Worm (Caenorhabditis elegans) whole organism, L1 larva: ENCODE data around the gene F42G4.6.
"Not testable (repeated sequence)": the region's sequence is repeated elsewhere in the genome, so short reads cannot be mapped to it uniquely, and the experiment has no call there.

Experiments used
- C16A3.4 ChIP-seq: fragments of 150-350 bp; optimal IDR thresholded peaks from 2 replicates; lab custom pipeline; 2014; ENCODE audit warnings: missing biosample characterization, missing genetic modification characterization
- C34B4.2 ChIP-seq: sonication (generic microtip); optimal IDR thresholded peaks from 2 replicates; lab custom pipeline; 2017; ENCODE audit warnings: mild to moderate bottlenecking, missing genetic modification characterization, missing compliant biosample characterization
- Y116A8C.19 ChIP-seq: sonication (generic microtip); optimal IDR thresholded peaks from 2 replicates; lab custom pipeline; 2016; ENCODE audit warnings: missing compliant biosample characterization, missing genetic modification characterization, borderline replicate concordance
- aly-2 ChIP-seq: fragments of 150-350 bp; optimal IDR thresholded peaks from 2 replicates; lab custom pipeline; 2014; ENCODE audit warnings: missing biosample characterization, missing genetic modification characterization
- blmp-1 ChIP-seq: fragments of 150-350 bp; optimal IDR thresholded peaks from 2 replicates; lab custom pipeline; 2014; ENCODE audit warnings: missing biosample characterization, missing genetic modification characterization
- ceh-8 ChIP-seq: fragments of 200-800 bp; sonication (Bioruptor generic); optimal IDR thresholded peaks from 2 replicates; lab custom pipeline; 2018; ENCODE audit warnings: mild to moderate bottlenecking, missing genetic modification characterization, moderate library complexity, missing compliant biosample characterization
- ceh-90 ChIP-seq: sonication (generic microtip); optimal IDR thresholded peaks from 2 replicates; lab custom pipeline; 2016; ENCODE audit warnings: missing genetic modification characterization, missing compliant biosample characterization
- ces-1 ChIP-seq: fragments of 150-350 bp; optimal IDR thresholded peaks from 2 replicates; lab custom pipeline; 2014; ENCODE audit warnings: missing biosample characterization, missing genetic modification reagents, missing genetic modification characterization
- dsc-1 ChIP-seq: sonication (generic microtip); optimal IDR thresholded peaks from 2 replicates; lab custom pipeline; 2016; ENCODE audit warnings: mild to moderate bottlenecking, missing genetic modification characterization, missing compliant biosample characterization
- efl-3 ChIP-seq: fragments of 200-800 bp; sonication (Bioruptor generic); optimal IDR thresholded peaks from 2 replicates; lab custom pipeline; 2018; ENCODE audit warnings: mild to moderate bottlenecking, missing genetic modification characterization, missing compliant biosample characterization
- egl-13 ChIP-seq: sonication (generic microtip); optimal IDR thresholded peaks from 2 replicates; lab custom pipeline; 2016; ENCODE audit warnings: missing genotype, missing genetic modification reagents, missing genetic modification characterization, missing compliant biosample characterization
- egl-27 ChIP-seq, 2 experiments: fragments of 150-350 bp in 1 of 2; sonication (generic microtip); optimal IDR thresholded peaks; 3 replicates each; lab custom pipeline; 2017 to 2018; ENCODE audit warnings: missing biosample characterization in 2 of 2, missing genetic modification characterization in 2 of 2, missing genetic modification reagents in 2 of 2
- elt-3 ChIP-seq, 6 experiments: fragments of 150-350 bp in 1 of 6; sonication (generic microtip); optimal IDR thresholded peaks; 2 replicates each; lab custom pipeline; 2017 to 2018; ENCODE audit warnings: missing biosample characterization in 6 of 6, missing genetic modification characterization in 6 of 6, inconsistent platforms in 1 of 6
- fos-1 ChIP-seq: fragments of 150-350 bp; optimal IDR thresholded peaks from 2 replicates; lab custom pipeline; 2014; ENCODE audit warnings: missing biosample characterization, missing genetic modification characterization
- hlh-17 ChIP-seq: fragments of 200-800 bp; sonication (Bioruptor generic); optimal IDR thresholded peaks from 2 replicates; lab custom pipeline; 2018; ENCODE audit warnings: missing genetic modification characterization, mild to moderate bottlenecking, missing compliant biosample characterization, moderate library complexity, borderline replicate concordance
- hpl-2 ChIP-seq: fragments of 150-350 bp; optimal IDR thresholded peaks from 2 replicates; lab custom pipeline; 2014; ENCODE audit warnings: missing biosample characterization, missing genetic modification reagents, missing genetic modification characterization
- isw-1 ChIP-seq: fragments of 200-800 bp; sonication (Bioruptor generic); IDR thresholded peaks from 2 replicates; pipeline ENCODE4 v1.3.6; 2022; ENCODE audit warnings: missing genetic modification characterization, missing compliant biosample characterization
- lin-15B ChIP-seq: fragments of 150-350 bp; sonication (generic microtip); optimal IDR thresholded peaks from 3 replicates; lab custom pipeline; 2014; ENCODE audit warnings: missing biosample characterization, missing genetic modification characterization
- lin-35 ChIP-seq, 2 experiments: fragments of 150-350 bp; optimal IDR thresholded peaks; 2 replicates each; lab custom pipeline; 2014; ENCODE audit warnings: missing biosample characterization in 2 of 2, missing genetic modification characterization in 2 of 2, missing genetic modification reagents in 2 of 2
- lir-3 ChIP-seq: sonication (generic microtip); optimal IDR thresholded peaks from 2 replicates; lab custom pipeline; 2016; ENCODE audit warnings: mild to moderate bottlenecking, missing genetic modification characterization, moderate library complexity, missing compliant biosample characterization; ENCODE audit not compliant: poor library complexity
- mab-9 ChIP-seq: fragments of 200-800 bp; sonication (Bioruptor generic); IDR thresholded peaks from 2 replicates; pipeline ENCODE4 v1.3.6; 2022; ENCODE audit warnings: missing genetic modification reagents, missing genetic modification characterization, missing compliant biosample characterization
- nhr-11 ChIP-seq: fragments of 150-350 bp; optimal IDR thresholded peaks from 2 replicates; lab custom pipeline; 2014; ENCODE audit warnings: missing biosample characterization, missing genetic modification characterization
- nhr-19 ChIP-seq: fragments of 200-800 bp; sonication (Bioruptor generic); conservative IDR thresholded peaks from 2 replicates; pipeline ENCODE4 v1.3.6; 2022; ENCODE audit warnings: missing genetic modification characterization, missing compliant biosample characterization
- nhr-237 ChIP-seq: fragments of 150-350 bp; optimal IDR thresholded peaks from 2 replicates; lab custom pipeline; 2014; ENCODE audit warnings: missing biosample characterization, missing genetic modification characterization
- nhr-84 ChIP-seq: sonication (generic microtip); optimal IDR thresholded peaks from 2 replicates; lab custom pipeline; 2017; ENCODE audit warnings: missing biosample characterization, missing genetic modification characterization
- nhr-85 ChIP-seq: sonication (generic microtip); peaks from one replicate; lab custom pipeline; 2016; ENCODE audit warnings: missing genetic modification characterization, inconsistent platforms, missing compliant biosample characterization
- pag-3 ChIP-seq: sonication (generic microtip); optimal IDR thresholded peaks from 2 replicates; lab custom pipeline; 2017; ENCODE audit warnings: missing genetic modification characterization, mild to moderate bottlenecking, missing compliant biosample characterization, antibody characterized with exemption, borderline replicate concordance; ENCODE audit not compliant: insufficient read depth
- pax-3 ChIP-seq: fragments of 200-800 bp; sonication (Bioruptor generic); optimal IDR thresholded peaks from 2 replicates; lab custom pipeline; 2018; ENCODE audit warnings: mild to moderate bottlenecking, missing genetic modification characterization, moderate library complexity, missing compliant biosample characterization
- rnt-1 ChIP-seq: sonication (generic microtip); optimal IDR thresholded peaks from 2 replicates; lab custom pipeline; 2016; ENCODE audit warnings: mild to moderate bottlenecking, missing genetic modification characterization, moderate library complexity, missing compliant biosample characterization
- skn-1 ChIP-seq: fragments of 150-350 bp; optimal IDR thresholded peaks from 2 replicates; lab custom pipeline; 2014; ENCODE audit warnings: missing biosample characterization, missing genetic modification characterization
- snpc-4 ChIP-seq: fragments of 150-350 bp; optimal IDR thresholded peaks from 2 replicates; lab custom pipeline; 2014; ENCODE audit warnings: missing biosample characterization, missing genetic modification characterization
- snu-23 ChIP-seq: sonication (generic microtip); optimal IDR thresholded peaks from 2 replicates; lab custom pipeline; 2016; ENCODE audit warnings: missing genetic modification characterization, missing compliant biosample characterization
- tbx-2 ChIP-seq: sonication (generic microtip); optimal IDR thresholded peaks from 2 replicates; lab custom pipeline; 2016; ENCODE audit warnings: missing genetic modification characterization, missing compliant biosample characterization
- tlp-1 ChIP-seq: fragments of 150-350 bp; optimal IDR thresholded peaks from 2 replicates; lab custom pipeline; 2014; ENCODE audit warnings: missing biosample characterization, missing genetic modification characterization
- unc-62 ChIP-seq: fragments of 150-350 bp; optimal IDR thresholded peaks from 2 replicates; lab custom pipeline; 2014; ENCODE audit warnings: missing biosample characterization, missing genetic modification reagents, missing genetic modification characterization
- vab-15 ChIP-seq: sonication (generic microtip); optimal IDR thresholded peaks from 2 replicates; lab custom pipeline; 2017; ENCODE audit warnings: missing genotype, mild to moderate bottlenecking, missing genetic modification characterization, missing compliant biosample characterization
- zag-1 ChIP-seq: fragments of 150-350 bp; optimal IDR thresholded peaks from 2 replicates; lab custom pipeline; 2014; ENCODE audit warnings: missing biosample characterization, missing genetic modification characterization
- zip-4 ChIP-seq: fragments of 200-800 bp; sonication (Bioruptor generic); optimal IDR thresholded peaks from 2 replicates; lab custom pipeline; 2018; ENCODE audit warnings: mild to moderate bottlenecking, missing genetic modification characterization, moderate library complexity, missing compliant biosample characterization
- ztf-11 ChIP-seq, 2 experiments: sonication (generic microtip); optimal IDR thresholded peaks; 2 replicates each; lab custom pipeline; 2016 to 2017; ENCODE audit warnings: missing genetic modification characterization in 2 of 2, missing biosample characterization in 1 of 2, missing compliant biosample characterization in 1 of 2

Gene F42G4.6

DNA sequence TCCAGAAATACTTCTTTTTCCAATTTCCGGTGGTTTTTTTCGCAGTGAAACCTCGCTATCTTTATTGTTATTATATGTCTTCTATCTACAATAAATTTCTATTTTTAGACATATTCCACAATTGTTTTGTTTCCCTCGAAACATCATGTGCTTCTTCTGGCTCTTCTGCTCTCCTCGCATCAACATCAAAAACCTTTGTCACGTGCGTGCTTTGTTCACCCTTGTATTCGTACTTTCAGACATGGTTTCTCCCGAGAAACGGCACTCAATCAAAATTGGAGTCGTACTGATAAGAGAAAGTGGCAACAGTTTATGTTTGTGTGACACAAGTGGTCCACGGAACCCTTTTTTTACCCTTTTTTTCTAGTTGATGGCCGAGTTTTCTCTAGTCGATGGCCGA, 1.4 kb upstream of the F42G4.6 start (continued):
- TF ChIP-seq Y116A8C.19 (no peak), snpc-4 (tag; lab: Kevin White, UChicago) (no peak), egl-27 (tag; optimal IDR thresholded peaks at IDR 0.05; lab: Kevin White, UChicago) (no peak), fos-1 (tag; lab: Kevin White, UChicago) (no peak), lir-3 (no peak), lin-35 (GFP tag; optimal IDR thresholded peaks at IDR 0.05; lab: Kevin White, UChicago) (peak in 1 of 2 experiments; percentile 58), hlh-17 (GFP tag; lab: Kevin White, UChicago) (no peak), zip-4 (GFP tag; lab: Kevin White, UChicago) (no peak), egl-13 (tag; lab: Kevin White, UChicago) (no peak), ceh-90 (tag; lab: Kevin White, UChicago) (no peak), unc-62 (GFP tag; lab: Kevin White, UChicago) (no peak), C16A3.4 (tag; lab: Kevin White, UChicago) (no peak), vab-15 (tag; lab: Kevin White, UChicago) (no peak), blmp-1 (tag; lab: Kevin White, UChicago) (no peak), hpl-2 (GFP tag; lab: Kevin White, UChicago) (no peak), mab-9 (GFP tag; lab: Robert Waterston, UW) (no peak), pag-3 (tag; lab: Kevin White, UChicago) (no peak), elt-3 (tag; optimal IDR thresholded peaks at IDR 0.05; lab: Kevin White, UChicago) (no peak), tbx-2 (tag; lab: Kevin White, UChicago) (no peak), tlp-1 (tag; lab: Kevin White, UChicago) (no peak), ceh-8 (GFP tag; lab: Kevin White, UChicago) (no peak), ztf-11 (tag; optimal IDR thresholded peaks at IDR 0.05; lab: Kevin White, UChicago) (no peak), pax-3 (no peak), zag-1 (tag; lab: Kevin White, UChicago) (no peak), C34B4.2 (no peak), aly-2 (tag; lab: Kevin White, UChicago) (no peak), nhr-11 (tag; lab: Kevin White, UChicago) (no peak), rnt-1 (no peak), efl-3 (no peak), skn-1 (tag; lab: Kevin White, UChicago) (no peak), nhr-19 (0 out of 2 replicates have a peak, but pooled peaks have one; percentile 17), isw-1 (no peak), nhr-85 (no peak), nhr-237 (no peak), dsc-1 (tag; lab: Kevin White, UChicago) (no peak), nhr-84 (tag; lab: Kevin White, UChicago) (no peak)

DNA sequence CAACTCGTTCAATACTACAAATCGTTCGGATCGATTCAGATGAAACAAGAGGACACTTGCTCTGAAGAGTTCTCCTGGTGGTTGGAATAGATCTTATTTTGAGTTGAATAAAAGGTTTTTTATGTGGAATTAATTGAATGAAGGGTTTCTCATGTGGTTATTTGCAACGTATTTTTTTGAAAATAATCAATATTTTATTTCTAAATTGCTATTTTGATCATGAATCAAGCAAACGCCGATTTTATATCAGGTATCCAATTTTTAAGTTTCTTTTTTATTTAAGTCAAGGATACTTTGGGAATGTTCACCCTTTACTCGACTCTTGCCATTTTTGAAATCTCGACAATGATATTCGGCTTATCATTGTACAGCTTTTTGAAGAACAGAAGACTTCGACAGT, 1.4 kb downstream of the F42G4.6 start, which contains the start of gene Y81G3A.2:
Gene Y81G3A.2 (plus strand): TSS at position 301 of the 400 bp plus-strand sequence.
- not testable (repeated sequence) for TF ChIP-seq lin-15B, snpc-4, egl-13 (tag; lab: Kevin White, UChicago)

DNA sequence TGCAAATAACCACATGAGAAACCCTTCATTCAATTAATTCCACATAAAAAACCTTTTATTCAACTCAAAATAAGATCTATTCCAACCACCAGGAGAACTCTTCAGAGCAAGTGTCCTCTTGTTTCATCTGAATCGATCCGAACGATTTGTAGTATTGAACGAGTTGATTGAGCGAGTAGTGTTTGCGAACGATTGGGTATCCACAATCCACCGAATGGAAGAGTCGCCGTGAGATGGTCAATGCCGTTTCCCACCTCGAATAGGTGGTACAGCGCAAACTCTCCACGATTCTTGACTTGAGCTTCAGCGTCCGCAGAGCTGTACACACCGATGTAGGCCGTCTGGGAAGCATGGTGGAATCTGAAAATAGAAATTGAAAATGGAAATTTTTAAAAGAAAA, 3.2 kb downstream of the F42G4.6 start, which contains the start of gene Y81G3A.6:
Gene Y81G3A.6 (minus strand): TSS at position 101 of the 400 bp plus-strand sequence.
- TF ChIP-seq hpl-2, snu-23, ces-1 (GFP tag; lab: Kevin White, UChicago): not testable (repeated sequence)
- TF ChIP-seq, all 84 proteins: peak for 0; not testable (repeated sequence) for 84
